Worm (Caenorhabditis elegans) whole organism, midembryonic: ENCODE results near the gene unc-34.

ENCODE experiments used
- cog-1 ChIP-seq: sonication (generic microtip); optimal IDR thresholded peaks from 2 replicates; lab custom pipeline; 2016; ENCODE audit warnings: missing genetic modification characterization, missing compliant biosample characterization
- ref-1 ChIP-seq: fragments of 200-800 bp; sonication (Bioruptor generic); conservative IDR thresholded peaks from 2 replicates; pipeline ENCODE4 v1.3.6; 2022; ENCODE audit warnings: missing genetic modification reagents, missing genetic modification characterization, missing compliant biosample characterization

DNA sequence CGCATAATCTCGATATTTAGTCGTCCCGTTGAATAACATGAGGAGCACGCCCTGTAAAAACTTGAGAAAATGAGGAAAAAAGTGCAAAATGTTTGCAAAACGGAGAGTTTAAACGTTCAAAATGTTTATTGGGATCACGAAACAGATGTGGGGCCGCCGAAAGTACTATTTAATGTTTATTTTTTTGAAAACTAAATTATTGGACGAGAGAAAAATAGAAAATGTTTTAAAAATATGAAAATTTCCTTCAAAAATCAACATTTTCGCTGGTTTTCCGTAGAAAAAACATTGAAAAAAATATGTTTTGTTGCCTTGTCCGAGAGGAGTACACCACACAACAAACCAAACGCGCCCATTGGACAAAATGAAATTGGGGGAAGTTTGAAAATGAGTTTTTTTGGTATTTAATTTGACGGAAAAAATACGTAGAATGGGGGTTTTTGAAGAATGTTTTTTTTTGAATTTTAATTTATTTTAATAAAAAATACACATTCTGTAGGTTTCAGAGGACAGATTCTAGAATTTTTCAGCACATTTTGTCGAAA, 17.7 kb upstream of the unc-34 start, which contains the start of gene sqv-6:
- TF ChIP-seq cog-1, result no peak
- no peak for TF ChIP-seq ref-1 (GFP tag; lab: Robert Waterston, UW)
